Fruit fly (Drosophila melanogaster): Measurements from ENCODE around the gene ntc.

The ntc gene

DNA sequence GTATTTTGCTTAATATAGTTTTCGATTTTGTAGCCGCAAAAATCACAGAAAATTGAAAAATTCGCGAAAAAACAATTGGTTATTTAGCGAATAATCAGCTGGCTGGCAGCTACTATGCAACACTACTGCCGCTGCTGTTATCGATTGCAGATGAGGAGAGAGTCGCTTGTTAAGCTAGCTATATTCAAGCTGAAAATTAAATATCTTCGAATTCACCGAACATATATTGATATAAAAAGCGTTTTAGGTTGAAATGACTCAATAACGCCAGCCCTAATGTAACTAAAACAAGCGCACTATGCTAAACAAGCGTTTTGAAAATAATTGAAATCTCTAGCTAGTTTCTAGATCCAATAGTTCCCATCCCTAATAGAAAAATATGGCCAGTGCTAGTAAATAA lies at the start of gene ntc, which contains the start of the genes CG32264 and IntS10 (continued):
- no peak for TF ChIP-seq D (optimal IDR thresholded peaks at IDR 0.05)
- TF ChIP-seq D (GFP tag; optimal IDR thresholded peaks at IDR 0.05): peak; percentile 7
- TF ChIP-seq CG34224 (GFP tag; IDR thresholded peaks at IDR 0.05; ENCODE audit: partially characterized antibody): peak; percentile 40; the same call in 2 of the 3 replicates
- peak; percentile 73 for TF ChIP-seq Dad (GFP tag; optimal IDR thresholded peaks at IDR 0.05)
- TF ChIP-seq CG15696 (tag; optimal IDR thresholded peaks at IDR 0.05): peak; percentile 48
- 0 out of 2 replicates have a peak, but pooled peaks have one; percentile 35 for TF ChIP-seq ttk (GFP tag; IDR thresholded peaks at IDR 0.05)
- TF ChIP-seq CG12219 (GFP tag; optimal IDR thresholded peaks at IDR 0.05): peak; percentile 29
- TF ChIP-seq CG2199 (GFP tag; IDR thresholded peaks at IDR 0.05): no peak
- peak; percentile 15 for TF ChIP-seq pnt (GFP tag; optimal IDR thresholded peaks at IDR 0.05)
- TF ChIP-seq Myb (GFP tag; optimal IDR thresholded peaks at IDR 0.05): peak; percentile 73
- no peak for TF ChIP-seq otp (GFP tag; IDR thresholded peaks at IDR 0.05)
- TF ChIP-seq Optix (GFP tag; IDR thresholded peaks at IDR 0.05): no peak
- peak; percentile 67 for TF ChIP-seq hkb (optimal IDR thresholded peaks at IDR 0.05)
- TF ChIP-seq hkb (GFP tag; IDR thresholded peaks at IDR 0.05): no peak
- TF ChIP-seq CG4730 (GFP tag; IDR thresholded peaks at IDR 0.05): no peak
- TF ChIP-seq Side (GFP tag; optimal IDR thresholded peaks at IDR 0.05): peak; percentile 82
- TF ChIP-seq CG1529 (GFP tag; optimal IDR thresholded peaks at IDR 0.05): peak; percentile 28
- peak; percentile 97 for TF ChIP-seq Med (GFP tag)
- TF ChIP-seq Usf (GFP tag; optimal IDR thresholded peaks at IDR 0.05): peak; percentile 28
- TF ChIP-seq en (GFP tag; optimal IDR thresholded peaks at IDR 0.05): peak; percentile 49
- 0 out of 2 replicates have a peak, but pooled peaks have one; percentile 45 for TF ChIP-seq CG4404 (GFP tag; IDR thresholded peaks at IDR 0.05)
- peak; percentile 63 for TF ChIP-seq CG32532 (GFP tag; IDR thresholded peaks at IDR 0.05)
- TF ChIP-seq wdn (GFP tag; IDR thresholded peaks at IDR 0.05): no peak
- peak in 1 of 2 experiments; percentile 63 for TF ChIP-seq bsh (GFP tag; optimal IDR thresholded peaks at IDR 0.05)
- TF ChIP-seq gro (GFP tag; optimal IDR thresholded peaks at IDR 0.05): peak; percentile 84
- TF ChIP-seq cg (GFP tag; optimal IDR thresholded peaks at IDR 0.05): no peak
- TF ChIP-seq dmrt99B (tag; optimal IDR thresholded peaks at IDR 0.05): no peak
- peak; percentile 21; the same call in 1 of the 2 replicates for TF ChIP-seq ap (GFP tag; IDR thresholded peaks at IDR 0.05)
- peak; percentile 62 for TF ChIP-seq CG30020 (tag; optimal IDR thresholded peaks at IDR 0.05)
- no peak for TF ChIP-seq CG2875 (GFP tag; optimal IDR thresholded peaks at IDR 0.05)
- TF ChIP-seq NC2β (GFP tag; optimal IDR thresholded peaks at IDR 0.05): peak; percentile 47
- TF ChIP-seq aop (GFP tag; IDR thresholded peaks at IDR 0.05): no peak
- no peak for TF ChIP-seq sc (optimal IDR thresholded peaks at IDR 0.05)
- peak; percentile 9 for TF ChIP-seq sc (GFP tag; optimal IDR thresholded peaks at IDR 0.05)
- TF ChIP-seq CG3281 (GFP tag; optimal IDR thresholded peaks at IDR 0.05): peak; percentile 65
- TF ChIP-seq Sry-β (GFP tag; optimal IDR thresholded peaks at IDR 0.05): peak; percentile 92
- TF ChIP-seq CG10431 (GFP tag; optimal IDR thresholded peaks at IDR 0.05): peak; percentile 39
- TF ChIP-seq maf-S (GFP tag; optimal IDR thresholded peaks at IDR 0.05): peak; percentile 79
- no peak for TF ChIP-seq CG43689 (GFP tag; IDR thresholded peaks at IDR 0.05)
- TF ChIP-seq CG15269 (tag; optimal IDR thresholded peaks at IDR 0.05): no peak
- TF ChIP-seq gsb (GFP tag; IDR thresholded peaks at IDR 0.05): no peak
- peak; percentile 65 for TF ChIP-seq Hr3 (GFP tag; optimal IDR thresholded peaks at IDR 0.05)
- peak; percentile 77 for TF ChIP-seq mam (GFP tag; optimal IDR thresholded peaks at IDR 0.05)
- no peak for TF ChIP-seq wor (GFP tag; IDR thresholded peaks at IDR 0.05)
- TF ChIP-seq fd96Cb (tag; optimal IDR thresholded peaks at IDR 0.05): peak; percentile 7
- peak; percentile 87 for TF ChIP-seq pho (GFP tag; optimal IDR thresholded peaks at IDR 0.05)
- no peak for TF ChIP-seq fd64A (GFP tag; optimal IDR thresholded peaks at IDR 0.05)
- peak; percentile 35 for TF ChIP-seq mirr (GFP tag; optimal IDR thresholded peaks at IDR 0.05)
- TF ChIP-seq CG11504 (tag; optimal IDR thresholded peaks at IDR 0.05): no peak
- TF ChIP-seq CTCF (GFP tag; optimal IDR thresholded peaks at IDR 0.05): no peak
- peak; percentile 97 for TF ChIP-seq CG10267 (tag; optimal IDR thresholded peaks at IDR 0.05)
- TF ChIP-seq BEAF-32 (GFP tag; optimal IDR thresholded peaks at IDR 0.05): peak; percentile 75
- peak; percentile 55 for TF ChIP-seq CG17385 (GFP tag; optimal IDR thresholded peaks at IDR 0.05)
